Worm (Caenorhabditis elegans) whole organism, L1 larva: Measurements from ENCODE around the gene clec-180.

ENCODE experiments used
- elt-3 ChIP-seq, 6 experiments: fragments of 150-350 bp in 1 of 6; sonication (generic microtip); optimal IDR thresholded peaks; 2 replicates each; lab custom pipeline; 2017 to 2018; ENCODE audit warnings: missing biosample characterization in 6 of 6, missing genetic modification characterization in 6 of 6, inconsistent platforms in 1 of 6
- nhr-11 ChIP-seq: fragments of 150-350 bp; optimal IDR thresholded peaks from 2 replicates; lab custom pipeline; 2014; ENCODE audit warnings: missing biosample characterization, missing genetic modification characterization
- pag-3 ChIP-seq: sonication (generic microtip); optimal IDR thresholded peaks from 2 replicates; lab custom pipeline; 2017; ENCODE audit warnings: missing genetic modification characterization, mild to moderate bottlenecking, missing compliant biosample characterization, antibody characterized with exemption, borderline replicate concordance; ENCODE audit not compliant: insufficient read depth
- unc-30 ChIP-seq: sonication (generic microtip); optimal IDR thresholded peaks from 2 replicates; lab custom pipeline; 2017; ENCODE audit warnings: missing biosample characterization, missing genetic modification characterization
- unc-86 ChIP-seq: sonication (generic microtip); optimal IDR thresholded peaks from 2 replicates; lab custom pipeline; 2016; ENCODE audit warnings: missing genetic modification characterization, missing compliant biosample characterization

- TF ChIP-seq nhr-11 (no peak), elt-3 (tag; optimal IDR thresholded peaks at IDR 0.05; lab: Kevin White, UChicago) (no peak), unc-30 (no peak), unc-86 (tag; lab: Kevin White, UChicago) (no peak), pag-3 (no peak)
Observed at ce11 chrIV:7575147-7575768, 6.6 kb downstream of the clec-180 start, which contains the start of gene cec-4.
